Worm (Caenorhabditis elegans) whole organism, early embryonic: ENCODE results near the gene C56E6.7.

ENCODE experiments used
- B0310.2 ChIP-seq: sonication (generic microtip); optimal IDR thresholded peaks from 2 replicates; lab custom pipeline; 2016; ENCODE audit warnings: mild to moderate bottlenecking, missing genetic modification characterization, missing compliant biosample characterization
- F13C5.2 ChIP-seq: sonication (generic microtip); optimal IDR thresholded peaks from 2 replicates; lab custom pipeline; 2017; ENCODE audit warnings: mild to moderate bottlenecking, missing genetic modification characterization, inconsistent platforms, missing compliant biosample characterization
- aly-1 ChIP-seq: sonication (generic microtip); optimal IDR thresholded peaks from 2 replicates; lab custom pipeline; 2016; ENCODE audit warnings: missing genetic modification characterization, missing compliant biosample characterization
- ama-1 ChIP-seq: fragments of 150-350 bp; optimal IDR thresholded peaks from 2 replicates; lab custom pipeline; 2014
- ceh-13 ChIP-seq: fragments of 200-800 bp; sonication (Bioruptor generic); optimal IDR thresholded peaks from 2 replicates; lab custom pipeline; 2018; ENCODE audit warnings: mild to moderate bottlenecking, missing genetic modification characterization, missing compliant biosample characterization
- ceh-36 ChIP-seq: sonication (generic microtip); optimal IDR thresholded peaks from 2 replicates; lab custom pipeline; 2016; ENCODE audit warnings: missing genetic modification characterization, inconsistent platforms, missing compliant biosample characterization
- ets-7 ChIP-seq: sonication (generic microtip); optimal IDR thresholded peaks from 2 replicates; lab custom pipeline; 2016; ENCODE audit warnings: missing genotype, missing genetic modification characterization, missing compliant biosample characterization
- flt-1 ChIP-seq: fragments of 200-800 bp; sonication (Bioruptor generic); IDR thresholded peaks from 2 replicates; pipeline ENCODE4 v1.3.6; 2022; ENCODE audit warnings: missing genetic modification characterization, missing compliant biosample characterization
- hmbx-1 ChIP-seq: sonication (generic microtip); optimal IDR thresholded peaks from 2 replicates; lab custom pipeline; 2016; ENCODE audit warnings: mild to moderate bottlenecking, missing genetic modification characterization, missing compliant biosample characterization
- hmg-4 ChIP-seq: fragments of 200-800 bp; sonication (Bioruptor generic); optimal IDR thresholded peaks from 2 replicates; lab custom pipeline; 2018; ENCODE audit warnings: mild to moderate bottlenecking, missing genetic modification characterization, missing compliant biosample characterization
- hnd-1 ChIP-seq: sonication (generic microtip); optimal IDR thresholded peaks from 2 replicates; lab custom pipeline; 2016; ENCODE audit warnings: missing genetic modification characterization, missing compliant biosample characterization
- pes-1 ChIP-seq: fragments of 200-800 bp; sonication (Bioruptor generic); IDR thresholded peaks from 2 replicates; pipeline ENCODE4 v1.3.6; 2022; ENCODE audit warnings: missing genetic modification reagents, missing genetic modification characterization, missing compliant biosample characterization
- scrt-1 ChIP-seq: fragments of 200-800 bp; sonication (Bioruptor generic); IDR thresholded peaks from 2 replicates; pipeline ENCODE4 v1.3.6; 2022; ENCODE audit warnings: missing genetic modification characterization, missing compliant biosample characterization
- sea-1 ChIP-seq: fragments of 200-800 bp; sonication (Bioruptor generic); conservative IDR thresholded peaks from 2 replicates; pipeline ENCODE4 v1.3.6; 2022; ENCODE audit warnings: missing genetic modification characterization, missing compliant biosample characterization
- tbx-11 ChIP-seq: fragments of 200-800 bp; sonication (Bioruptor generic); IDR thresholded peaks from 2 replicates; pipeline ENCODE4 v1.3.6; 2022; ENCODE audit warnings: missing genetic modification characterization, missing compliant biosample characterization
- tbx-37 ChIP-seq: fragments of 200-800 bp; sonication (Bioruptor generic); conservative IDR thresholded peaks from 2 replicates; pipeline ENCODE4 v1.3.6; 2022; ENCODE audit warnings: missing genetic modification reagents, missing genetic modification characterization, missing compliant biosample characterization
- tra-4 ChIP-seq: sonication (generic microtip); optimal IDR thresholded peaks from 2 replicates; lab custom pipeline; 2017; ENCODE audit warnings: missing genetic modification characterization, missing compliant biosample characterization

Gene C56E6.7

ce11 chrII:6565077-6565476 lies 48.7 kb downstream of the C56E6.7 start, which contains the start of gene mpz-3:
TSS of gene mpz-3 (minus strand) at chrII:6565396.
- TF ChIP-seq B0310.2 (tag; lab: Kevin White, UChicago) (peak; percentile 30), ceh-36 (peak; percentile 64), hmg-4 (GFP tag; lab: Kevin White, UChicago) (no peak), tra-4 (tag; lab: Kevin White, UChicago) (no peak), aly-1 (tag; lab: Kevin White, UChicago) (peak; percentile 74), flt-1 (GFP tag; lab: Robert Waterston, UW) (peak; percentile 81; the same call in 1 of the 2 replicates), F13C5.2 (tag; lab: Kevin White, UChicago) (peak; percentile 72), pes-1 (no peak), ceh-13 (GFP tag; lab: Kevin White, UChicago) (peak; percentile 58), hmbx-1 (tag; lab: Kevin White, UChicago) (no peak), ets-7 (tag; lab: Kevin White, UChicago) (peak; percentile 30), scrt-1 (peak; percentile 77), tbx-11 (peak; percentile 83), ama-1 (lab: Kevin White, UChicago) (no peak), hnd-1 (tag; lab: Kevin White, UChicago) (peak; percentile 47), tbx-37 (GFP tag; lab: Robert Waterston, UW) (no peak; the same call in 1 of the 2 replicates), sea-1 (GFP tag; lab: Robert Waterston, UW) (no peak)
